Fruit fly (Drosophila melanogaster) whole organism, wandering third instar larva: ENCODE results near the gene BNIP3.

Source experiments
- Abd-B ChIP-seq: fragments of >200 bp; optimal IDR thresholded peaks from 2 replicates; lab custom pipeline; 2017; ENCODE audit warnings: missing biosample characterization, missing genetic modification characterization
- CG32264 ChIP-seq: fragments of 200-800 bp; sonication (Bioruptor generic); optimal IDR thresholded peaks from 2 replicates; lab custom pipeline; 2016; ENCODE audit warnings: missing biosample characterization, missing genetic modification characterization
- CG9705 ChIP-seq: fragments of 200-800 bp; sonication (Bioruptor generic); optimal IDR thresholded peaks from 2 replicates; lab custom pipeline; 2018; ENCODE audit warnings: missing biosample characterization, mild to moderate bottlenecking, missing genetic modification characterization
- CrebA ChIP-seq: fragments of 200-800 bp; sonication (Bioruptor generic); optimal IDR thresholded peaks from 2 replicates; lab custom pipeline; 2016; ENCODE audit warnings: missing biosample characterization, mild to moderate bottlenecking, missing genetic modification characterization, borderline replicate concordance
- Dfd ChIP-seq: fragments of >200 bp; optimal IDR thresholded peaks from 2 replicates; lab custom pipeline; 2017; ENCODE audit warnings: missing biosample characterization, missing genetic modification characterization
- Dif ChIP-seq: fragments of 200-275, 200-300 bp; sonication (Bioruptor generic); optimal IDR thresholded peaks from 2 replicates; lab custom pipeline; 2018; ENCODE audit warnings: missing biosample characterization, missing genetic modification characterization; ENCODE audit not compliant: partially characterized antibody
- GATAd ChIP-seq: sonication (Bioruptor generic); optimal IDR thresholded peaks from 2 replicates; lab custom pipeline; 2016; ENCODE audit warnings: missing biosample characterization, missing genetic modification characterization
- HLH106 ChIP-seq: fragments of 200-800 bp; optimal IDR thresholded peaks from 3 replicates; lab custom pipeline; 2019; ENCODE audit warnings: missing biosample characterization, mild to moderate bottlenecking, missing genetic modification characterization, moderate library complexity
- Hnf4 ChIP-seq: fragments of 200-800 bp; sonication (Bioruptor generic); optimal IDR thresholded peaks from 2 replicates; lab custom pipeline; 2016; ENCODE audit warnings: missing biosample characterization, mild to moderate bottlenecking, missing genetic modification characterization
- Hr78 ChIP-seq: fragments of >200 bp; optimal IDR thresholded peaks from 2 replicates; lab custom pipeline; 2017; ENCODE audit warnings: missing biosample characterization, missing genetic modification characterization
- Hr83 ChIP-seq: fragments of 200-300 bp; sonication (Bioruptor generic); optimal IDR thresholded peaks from 2 replicates; lab custom pipeline; 2016; ENCODE audit warnings: missing biosample characterization, mild to moderate bottlenecking, missing genetic modification characterization, moderate library complexity; ENCODE audit not compliant: poor library complexity, severe bottlenecking
- Jra ChIP-seq: sonication (Bioruptor generic); optimal IDR thresholded peaks from 2 replicates; lab custom pipeline; 2016; ENCODE audit warnings: missing biosample characterization, missing genetic modification characterization
- Mio ChIP-seq: sonication (Bioruptor generic); optimal IDR thresholded peaks from 2 replicates; lab custom pipeline; 2016; ENCODE audit warnings: missing biosample characterization, missing genetic modification characterization
- Myc ChIP-seq: fragments of >200 bp; optimal IDR thresholded peaks from 2 replicates; lab custom pipeline; 2017
- N ChIP-seq: fragments of >200 bp; optimal IDR thresholded peaks from 2 replicates; lab custom pipeline; 2018; ENCODE audit warnings: missing biosample characterization, missing external identifiers, missing genetic modification characterization
- OdsH ChIP-seq: fragments of 200-800 bp; sonication (Bioruptor generic); optimal IDR thresholded peaks from 2 replicates; lab custom pipeline; 2016; ENCODE audit warnings: missing biosample characterization, mild to moderate bottlenecking, missing genetic modification characterization
- Rel ChIP-seq, 2 experiments: fragments of 200-800 bp; sonication (Bioruptor generic) in 1 of 2; optimal IDR thresholded peaks; 2 replicates in 1 of 2; 3 replicates in 1 of 2; lab custom pipeline; 2016 to 2019; ENCODE audit warnings: mild to moderate bottlenecking in 2 of 2, missing biosample characterization in 2 of 2, missing genetic modification characterization in 2 of 2, moderate library complexity in 1 of 2
- Sp1 ChIP-seq: fragments of 200-800 bp; sonication (Bioruptor generic); optimal IDR thresholded peaks from 3 replicates; lab custom pipeline; 2019; ENCODE audit warnings: missing biosample characterization, mild to moderate bottlenecking, missing genetic modification characterization, moderate library complexity
- Vsx2 ChIP-seq: fragments of 200-300, 225-300 bp; sonication (Bioruptor generic); optimal IDR thresholded peaks from 2 replicates; lab custom pipeline; 2018; ENCODE audit warnings: missing biosample characterization, missing genetic modification characterization; ENCODE audit not compliant: partially characterized antibody
- br ChIP-seq: fragments of 200-800 bp; sonication (Bioruptor generic); optimal IDR thresholded peaks from 2 replicates; lab custom pipeline; 2016; ENCODE audit warnings: missing biosample characterization, missing genetic modification characterization
- brk ChIP-seq: fragments of 200-800 bp; sonication (Bioruptor generic); optimal IDR thresholded peaks from 2 replicates; lab custom pipeline; 2016; ENCODE audit warnings: missing biosample characterization, mild to moderate bottlenecking, missing genetic modification characterization
- dl ChIP-seq, 2 experiments: fragments of 175-275, 200-275 bp in 1 of 2; fragments of 200-275 bp in 1 of 2; sonication (Bioruptor generic); optimal IDR thresholded peaks; lab custom pipeline; 2018; ENCODE audit warnings: mild to moderate bottlenecking in 2 of 2, missing biosample characterization in 2 of 2, missing genetic modification characterization in 2 of 2, moderate library complexity in 2 of 2; ENCODE audit not compliant: partially characterized antibody in 2 of 2, insufficient read depth in 1 of 2
- dmrt93B ChIP-seq: fragments of 200-800 bp; sonication (Bioruptor generic); optimal IDR thresholded peaks from 2 replicates; lab custom pipeline; 2018; ENCODE audit warnings: missing biosample characterization, mild to moderate bottlenecking, missing genetic modification characterization
- dsf ChIP-seq: sonication (Bioruptor generic); optimal IDR thresholded peaks from 2 replicates; lab custom pipeline; 2016; ENCODE audit warnings: missing biosample characterization, missing genetic modification characterization, borderline replicate concordance
- ey ChIP-seq: fragments of 200-800 bp; sonication (Bioruptor generic); optimal IDR thresholded peaks from 2 replicates; lab custom pipeline; 2016; ENCODE audit warnings: missing biosample characterization, missing genetic modification characterization
- foxo ChIP-seq, 2 experiments: fragments of 200-800 bp; sonication (Bioruptor generic); optimal IDR thresholded peaks; 2 replicates in 1 of 2; 3 replicates in 1 of 2; lab custom pipeline; 2016 to 2017; ENCODE audit warnings: missing biosample characterization in 2 of 2, missing genetic modification characterization in 2 of 2
- fru ChIP-seq: fragments of 200-800 bp; sonication (Bioruptor generic); optimal IDR thresholded peaks from 3 replicates; lab custom pipeline; 2016; ENCODE audit warnings: missing biosample characterization, mild to moderate bottlenecking, missing genetic modification characterization
- h ChIP-seq: fragments of 200-800 bp; sonication (Bioruptor generic); optimal IDR thresholded peaks from 3 replicates; lab custom pipeline; 2016; ENCODE audit warnings: missing biosample characterization, mild to moderate bottlenecking, missing genetic modification characterization
- jim ChIP-seq: fragments of 175-275, 200-325 bp; sonication (Bioruptor generic); optimal IDR thresholded peaks from 2 replicates; lab custom pipeline; 2016; ENCODE audit warnings: missing biosample characterization, mild to moderate bottlenecking, missing genetic modification characterization
- lola ChIP-seq: fragments of >200 bp; optimal IDR thresholded peaks from 2 replicates; lab custom pipeline; 2017; ENCODE audit warnings: missing biosample characterization, missing genetic modification characterization
- pan ChIP-seq: fragments of >200 bp; optimal IDR thresholded peaks from 2 replicates; lab custom pipeline; 2017
- psq ChIP-seq: fragments of 200-800 bp; sonication (Bioruptor generic); optimal IDR thresholded peaks from 3 replicates; lab custom pipeline; 2017; ENCODE audit warnings: missing biosample characterization, mild to moderate bottlenecking, missing genetic modification characterization, moderate library complexity
- rgr ChIP-seq: fragments of 200-800 bp; sonication (Bioruptor generic); optimal IDR thresholded peaks from 3 replicates; lab custom pipeline; 2016; ENCODE audit warnings: missing biosample characterization, mild to moderate bottlenecking, missing genetic modification characterization
- sage ChIP-seq: fragments of 200-800 bp; sonication (Bioruptor generic); optimal IDR thresholded peaks from 2 replicates; lab custom pipeline; 2016; ENCODE audit warnings: missing biosample characterization, mild to moderate bottlenecking, missing genetic modification characterization
- sv ChIP-seq: fragments of 200-800 bp; sonication (Bioruptor generic); optimal IDR thresholded peaks from 3 replicates; lab custom pipeline; 2016; ENCODE audit warnings: missing biosample characterization, missing genetic modification characterization
- tai ChIP-seq: sonication (Bioruptor generic); optimal IDR thresholded peaks from 2 replicates; lab custom pipeline; 2016; ENCODE audit warnings: missing biosample characterization, missing genetic modification characterization
- usp ChIP-seq: fragments of >200 bp; optimal IDR thresholded peaks from 2 replicates; lab custom pipeline; 2017; ENCODE audit warnings: missing biosample characterization, missing genetic modification characterization
- woc ChIP-seq: sonication (Bioruptor generic); optimal IDR thresholded peaks from 2 replicates; lab custom pipeline; 2016; ENCODE audit warnings: missing biosample characterization, mild to moderate bottlenecking, missing genetic modification characterization

The BNIP3 gene

dm6 chr3L:20494780-20495591 is 24.2 kb downstream of the BNIP3 start, which contains the start of gene ZnT77C:
Gene ZnT77C (minus strand): TSS chr3L:20494921.
- TF ChIP-seq Rel (GFP tag; optimal IDR thresholded peaks at IDR 0.05; lab: Kevin White, UChicago) (no peak), Rel (tag; optimal IDR thresholded peaks at IDR 0.05; lab: Kevin White, UChicago) (peak; percentile 31), Mio (no peak)

- TF ChIP-seq fru (GFP tag; lab: Kevin White, UChicago): no peak
- no peak for TF ChIP-seq Dif (GFP tag; lab: Kevin White, UChicago)
- TF ChIP-seq Dfd (GFP tag; lab: Kevin White, UChicago): no peak
- no peak for TF ChIP-seq Mio
- TF ChIP-seq usp: no peak
- no peak for TF ChIP-seq HLH106
- no peak for TF ChIP-seq Hnf4 (GFP tag; lab: Kevin White, UChicago)
- no peak for TF ChIP-seq Hr78 (GFP tag; lab: Kevin White, UChicago)
- no peak for TF ChIP-seq brk (GFP tag; lab: Kevin White, UChicago)
- no peak for TF ChIP-seq GATAd (GFP tag; lab: Kevin White, UChicago)
- TF ChIP-seq Rel (GFP tag; optimal IDR thresholded peaks at IDR 0.05; lab: Kevin White, UChicago): no peak
- TF ChIP-seq Rel (tag; optimal IDR thresholded peaks at IDR 0.05; lab: Kevin White, UChicago): no peak
- no peak for TF ChIP-seq Sp1 (GFP tag; lab: Kevin White, UChicago)
- TF ChIP-seq lola (GFP tag; lab: Kevin White, UChicago): no peak
- TF ChIP-seq, all 38 proteins: peak for 0
Measured at dm6 chr3L:20494262-20494601, 25.0 kb downstream of the BNIP3 start.

dm6 chr3L:20493417-20494261 is 25.6 kb downstream of the BNIP3 start:
- no peak for TF ChIP-seq Vsx2 (GFP tag; lab: Kevin White, UChicago)
- peak; percentile 20 to 23 for TF ChIP-seq dl (GFP tag; optimal IDR thresholded peaks at IDR 0.05; lab: Kevin White, UChicago; ENCODE audit: insufficient read depth in 1 of 2, partially characterized antibody in 2 of 2)
- peak; percentile 64 for TF ChIP-seq Hr83 (GFP tag; lab: Kevin White, UChicago)
- TF ChIP-seq usp: no peak
- TF ChIP-seq jim (GFP tag; lab: Kevin White, UChicago): no peak
- peak; percentile 56 for TF ChIP-seq tai (GFP tag; lab: Kevin White, UChicago)
- TF ChIP-seq GATAd (GFP tag; lab: Kevin White, UChicago): no peak
- TF ChIP-seq woc (GFP tag; lab: Kevin White, UChicago): peak; percentile 92
- TF ChIP-seq sage (GFP tag; lab: Kevin White, UChicago): peak; percentile 78
- TF ChIP-seq ey (GFP tag; lab: Kevin White, UChicago): peak; percentile 90
- peak; percentile 34 for TF ChIP-seq Dif (GFP tag; lab: Kevin White, UChicago)
- peak; percentile 92 for TF ChIP-seq Sp1 (GFP tag; lab: Kevin White, UChicago)
- TF ChIP-seq dsf (GFP tag; lab: Kevin White, UChicago): peak; percentile 63
- peak; percentile 93 for TF ChIP-seq rgr
- no peak for TF ChIP-seq lola (GFP tag; lab: Kevin White, UChicago)
- TF ChIP-seq Mio: peak; percentile 40
- no peak for TF ChIP-seq Hr78 (GFP tag; lab: Kevin White, UChicago)
- TF ChIP-seq brk (GFP tag; lab: Kevin White, UChicago): peak; percentile 89
- no peak for TF ChIP-seq sv (GFP tag; lab: Kevin White, UChicago)
- peak; percentile 98 for TF ChIP-seq psq (GFP tag; lab: Kevin White, UChicago)
- peak; percentile 94 for TF ChIP-seq fru (GFP tag; lab: Kevin White, UChicago)
- no peak for TF ChIP-seq Myc (lab: Kevin White, UChicago)
- no peak for TF ChIP-seq CrebA (GFP tag; lab: Kevin White, UChicago)
- TF ChIP-seq N (GFP tag; lab: Kevin White, UChicago): no peak
- peak; percentile 68 for TF ChIP-seq dmrt93B
- TF ChIP-seq Dfd (GFP tag; lab: Kevin White, UChicago): peak; percentile 6
- peak; percentile 76 for TF ChIP-seq Rel (GFP tag; optimal IDR thresholded peaks at IDR 0.05; lab: Kevin White, UChicago)
- peak; percentile 72 for TF ChIP-seq Rel (tag; optimal IDR thresholded peaks at IDR 0.05; lab: Kevin White, UChicago)
- TF ChIP-seq HLH106: peak; percentile 91
- peak; percentile 34 for TF ChIP-seq CG9705 (GFP tag; lab: Kevin White, UChicago)
- TF ChIP-seq OdsH (GFP tag; lab: Kevin White, UChicago): peak; percentile 95
- peak; percentile 74 for TF ChIP-seq CG32264
- peak; percentile 96 for TF ChIP-seq h (GFP tag; lab: Kevin White, UChicago)
- peak; percentile 76 for TF ChIP-seq Hnf4 (GFP tag; lab: Kevin White, UChicago)
- peak; percentile 88 for TF ChIP-seq br (GFP tag; lab: Kevin White, UChicago)
- peak; percentile 87 for TF ChIP-seq Jra
- no peak for TF ChIP-seq Abd-B (GFP tag; lab: Kevin White, UChicago)
- TF ChIP-seq pan (lab: Kevin White, UChicago): no peak
- TF ChIP-seq foxo (GFP tag; optimal IDR thresholded peaks at IDR 0.05; lab: Kevin White, UChicago): peak; percentile 27 to 93
